Fruit fly (Drosophila melanogaster) whole organism, embryonic: ENCODE results near the gene CG7275.

ENCODE experiments used
- Aef1 ChIP-seq: fragments of 200-800 bp; sonication (Bioruptor generic); IDR thresholded peaks from 3 replicates; pipeline ENCODE4 v1.3.6; 2022; ENCODE audit warnings: missing biosample characterization, missing genetic modification characterization
- CG10147 ChIP-seq: fragments of 200-800 bp; sonication (Bioruptor generic); optimal IDR thresholded peaks from 2 replicates; lab custom pipeline; 2019; ENCODE audit warnings: missing biosample characterization, mild to moderate bottlenecking, missing genetic modification characterization, moderate library complexity
- CG11504 ChIP-seq: fragments of 200-800 bp; sonication (Bioruptor generic); optimal IDR thresholded peaks from 3 replicates; lab custom pipeline; 2019; ENCODE audit warnings: missing biosample characterization, mild to moderate bottlenecking, missing genetic modification characterization, moderate library complexity
- CG15601 ChIP-seq: fragments of 200-800 bp; sonication (Bioruptor generic); optimal IDR thresholded peaks from 3 replicates; lab custom pipeline; 2019; ENCODE audit warnings: missing biosample characterization, mild to moderate bottlenecking, missing genetic modification characterization, moderate library complexity
- CG17385 ChIP-seq: fragments of 200-800 bp; sonication (Bioruptor generic); optimal IDR thresholded peaks from 3 replicates; lab custom pipeline; 2018; ENCODE audit warnings: missing biosample characterization, mild to moderate bottlenecking, missing genetic modification characterization
- CG30020 ChIP-seq: fragments of 200-800 bp; optimal IDR thresholded peaks from 2 replicates; lab custom pipeline; 2019; ENCODE audit warnings: missing biosample characterization, mild to moderate bottlenecking, missing genetic modification characterization, moderate library complexity
- CG9727 ChIP-seq: fragments of 200-800 bp; sonication (Bioruptor generic); optimal IDR thresholded peaks from 3 replicates; lab custom pipeline; 2017; ENCODE audit warnings: missing biosample characterization, mild to moderate bottlenecking, missing genetic modification characterization
- D ChIP-seq, 2 experiments: fragments of 200-800 bp in 1 of 2; fragments of >200 bp in 1 of 2; sonication (Bioruptor generic) in 1 of 2; optimal IDR thresholded peaks; 2 replicates in 1 of 2; 3 replicates in 1 of 2; lab custom pipeline; 2017; ENCODE audit warnings: mild to moderate bottlenecking in 1 of 2, missing biosample characterization in 1 of 2, missing genetic modification characterization in 1 of 2, missing genetic modification reagents in 1 of 2
- Dbx ChIP-seq: fragments of 200-800 bp; sonication (Bioruptor generic); IDR thresholded peaks from 3 replicates; pipeline ENCODE4 v1.3.6; 2022; ENCODE audit warnings: missing biosample characterization, missing genetic modification characterization
- Ets65A ChIP-seq: fragments of 200-800 bp; sonication (Bioruptor generic); peaks from one replicate; lab custom pipeline; 2016; ENCODE audit warnings: missing biosample characterization, missing genetic modification characterization
- Fer3 ChIP-seq: fragments of 200-800 bp; sonication (Bioruptor generic); optimal IDR thresholded peaks from 2 replicates; lab custom pipeline; 2018; ENCODE audit warnings: missing biosample characterization, mild to moderate bottlenecking, missing genetic modification characterization, moderate library complexity
- Gug ChIP-seq: fragments of 200-800 bp; sonication (Bioruptor generic); IDR thresholded peaks from 4 replicates; pipeline ENCODE4 v1.3.6; 2022; ENCODE audit warnings: missing biosample characterization, missing genetic modification characterization
- Kr ChIP-seq: fragments of 200-800 bp; sonication (Bioruptor generic); optimal IDR thresholded peaks from 2 replicates; lab custom pipeline; 2017; ENCODE audit warnings: missing biosample characterization, mild to moderate bottlenecking, missing genetic modification characterization
- Meics ChIP-seq: fragments of 200-800 bp; sonication (Bioruptor generic); optimal IDR thresholded peaks from 2 replicates; lab custom pipeline; 2017; ENCODE audit warnings: missing biosample characterization, mild to moderate bottlenecking, missing genetic modification characterization
- Mes4 ChIP-seq: fragments of 200-800 bp; sonication (Bioruptor generic); optimal IDR thresholded peaks from 2 replicates; lab custom pipeline; 2016; ENCODE audit warnings: missing biosample characterization, missing genetic modification characterization
- Nf-YC ChIP-seq: fragments of 200-800 bp; optimal IDR thresholded peaks from 3 replicates; lab custom pipeline; 2019; ENCODE audit warnings: missing biosample characterization, mild to moderate bottlenecking, missing genetic modification characterization, moderate library complexity
- Opbp ChIP-seq: fragments of 200-800 bp; sonication (Bioruptor generic); IDR thresholded peaks from 3 replicates; pipeline ENCODE4 v1.3.6; 2022; ENCODE audit warnings: missing biosample characterization, missing genetic modification characterization; ENCODE audit not compliant: partially characterized antibody
- Pdp1 ChIP-seq, 2 experiments: fragments of 200-800 bp; sonication (Bioruptor generic); optimal IDR thresholded peaks; 3 replicates each; lab custom pipeline; 2016; ENCODE audit warnings: missing biosample characterization in 2 of 2, missing genetic modification characterization in 2 of 2, mild to moderate bottlenecking in 1 of 2, moderate library complexity in 1 of 2
- Sox102F ChIP-seq: fragments of 200-800 bp; sonication (Bioruptor generic); optimal IDR thresholded peaks from 2 replicates; lab custom pipeline; 2018; ENCODE audit warnings: missing biosample characterization, mild to moderate bottlenecking, missing genetic modification characterization, moderate library complexity
- Xrp1 ChIP-seq: fragments of 200-800 bp; sonication (Bioruptor generic); IDR thresholded peaks from 2 replicates; pipeline ENCODE4 v1.3.6; 2022; ENCODE audit warnings: missing biosample characterization, missing genetic modification characterization
- abd-A ChIP-seq: fragments of 200-800 bp; sonication (Bioruptor generic); optimal IDR thresholded peaks from 3 replicates; lab custom pipeline; 2019; ENCODE audit warnings: missing biosample characterization, mild to moderate bottlenecking, missing genetic modification characterization, moderate library complexity
- ap ChIP-seq: fragments of 200-800 bp; sonication (Bioruptor generic); IDR thresholded peaks from 2 replicates; pipeline ENCODE4 v1.3.6; 2022; ENCODE audit warnings: missing biosample characterization, missing genetic modification characterization
- bab2 ChIP-seq: fragments of 200-800 bp; sonication (Bioruptor generic); optimal IDR thresholded peaks from 2 replicates; lab custom pipeline; 2016; ENCODE audit warnings: missing biosample characterization, missing genetic modification characterization
- bsh ChIP-seq, 2 experiments: fragments of 200-800 bp; sonication (Bioruptor generic); optimal IDR thresholded peaks; 2 replicates each; lab custom pipeline; 2017 to 2018; ENCODE audit warnings: mild to moderate bottlenecking in 2 of 2, missing biosample characterization in 2 of 2, missing genetic modification characterization in 2 of 2, moderate library complexity in 1 of 2
- chif ChIP-seq, 2 experiments: fragments of 200-800 bp; sonication (Bioruptor generic); optimal IDR thresholded peaks; 3 replicates each; lab custom pipeline; 2016; ENCODE audit warnings: missing biosample characterization in 2 of 2, missing genetic modification characterization in 2 of 2
- chinmo ChIP-seq: fragments of 200-800 bp; sonication (Bioruptor generic); IDR thresholded peaks from 4 replicates; pipeline ENCODE4 v1.3.6; 2022; ENCODE audit warnings: missing biosample characterization, missing genetic modification characterization; ENCODE audit not compliant: partially characterized antibody
- ci ChIP-seq: fragments of 200-800 bp; sonication (Bioruptor generic); IDR thresholded peaks from 3 replicates; pipeline ENCODE4 v1.3.6; 2022; ENCODE audit warnings: missing biosample characterization, missing genetic modification characterization
- cwo ChIP-seq: fragments of 200-800 bp; sonication (Bioruptor generic); optimal IDR thresholded peaks from 3 replicates; lab custom pipeline; 2017; ENCODE audit warnings: missing biosample characterization, missing genetic modification characterization, mild to moderate bottlenecking, moderate library complexity, missing genetic modification reagents
- kni ChIP-seq: fragments of 200-800 bp; sonication (Bioruptor generic); optimal IDR thresholded peaks from 3 replicates; lab custom pipeline; 2017; ENCODE audit warnings: mild to moderate bottlenecking, missing biosample characterization, missing genetic modification reagents, missing genetic modification characterization
- lmd ChIP-seq: fragments of 200-800 bp; sonication (Bioruptor generic); IDR thresholded peaks from 2 replicates; pipeline ENCODE4 v1.3.6; 2022; ENCODE audit warnings: missing biosample characterization, missing genetic modification characterization
- lov ChIP-seq, 2 experiments: fragments of 200-800 bp in 1 of 2; fragments of >200 bp in 1 of 2; sonication (Bioruptor generic) in 1 of 2; IDR thresholded peaks in 1 of 2; optimal IDR thresholded peaks in 1 of 2; 2 replicates in 1 of 2; 3 replicates in 1 of 2; pipeline versions ENCODE4 v1.3.6 to Lab custom; 2017 to 2022; ENCODE audit warnings: missing biosample characterization in 1 of 2, missing genetic modification characterization in 1 of 2
- pan ChIP-seq, 4 experiments: fragments of >200 bp in 3 of 4; fragments of 200-800 bp in 1 of 4; sonication (Bioruptor generic) in 1 of 4; optimal IDR thresholded peaks in 3 of 4; IDR thresholded peaks in 1 of 4; 2 replicates each; pipeline versions ENCODE4 v1.3.6 to Lab custom; 2017 to 2022; ENCODE audit warnings: missing biosample characterization in 2 of 4, missing genetic modification characterization in 2 of 4, mixed read lengths in 1 of 4
- pho ChIP-seq: fragments of 200-800 bp; sonication (Bioruptor generic); optimal IDR thresholded peaks from 2 replicates; lab custom pipeline; 2016; ENCODE audit warnings: missing biosample characterization, missing genetic modification characterization
- phol ChIP-seq: fragments of 200-800 bp; sonication (Bioruptor generic); optimal IDR thresholded peaks from 3 replicates; lab custom pipeline; 2018; ENCODE audit warnings: missing biosample characterization, mild to moderate bottlenecking, missing genetic modification characterization, moderate library complexity
- prd ChIP-seq, 3 experiments: fragments of >200 bp in 2 of 3; fragments of 200-800 bp in 1 of 3; sonication (Bioruptor generic) in 1 of 3; optimal IDR thresholded peaks in 2 of 3; IDR thresholded peaks in 1 of 3; 2 replicates in 2 of 3; 3 replicates in 1 of 3; pipeline versions ENCODE4 v1.3.6 to Lab custom; 2017 to 2022; ENCODE audit warnings: missing biosample characterization in 1 of 3, missing genetic modification characterization in 1 of 3
- pros ChIP-seq: fragments of 200-800 bp; sonication (Bioruptor generic); optimal IDR thresholded peaks from 3 replicates; lab custom pipeline; 2019; ENCODE audit warnings: missing biosample characterization, mild to moderate bottlenecking, missing genetic modification characterization, moderate library complexity
- ranshi ChIP-seq: fragments of 200-800 bp; sonication (Bioruptor generic); IDR thresholded peaks from 2 replicates; pipeline ENCODE4 v1.3.6; 2022; ENCODE audit warnings: missing biosample characterization, missing genetic modification characterization
- row ChIP-seq: fragments of 200-800 bp; sonication (Bioruptor generic); IDR thresholded peaks from 3 replicates; pipeline ENCODE4 v1.3.6; 2022; ENCODE audit warnings: missing biosample characterization, missing genetic modification characterization
- sd ChIP-seq: fragments of 200-800 bp; sonication (Bioruptor generic); optimal IDR thresholded peaks from 3 replicates; lab custom pipeline; 2018; ENCODE audit warnings: missing biosample characterization, mild to moderate bottlenecking, missing genetic modification characterization, moderate library complexity
- sens ChIP-seq: fragments of 200-800 bp; sonication (Bioruptor generic); peaks from one replicate; lab custom pipeline; 2016; ENCODE audit warnings: missing biosample characterization, missing genetic modification characterization
- sqz ChIP-seq: fragments of 200-800 bp; sonication (Bioruptor generic); optimal IDR thresholded peaks from 3 replicates; lab custom pipeline; 2018; ENCODE audit warnings: missing biosample characterization, mild to moderate bottlenecking, missing genetic modification characterization
- vnd ChIP-seq: fragments of 200-800 bp; sonication (Bioruptor generic); IDR thresholded peaks from 3 replicates; pipeline ENCODE4 v1.3.6; 2022; ENCODE audit warnings: missing biosample characterization, missing genetic modification characterization; ENCODE audit not compliant: partially characterized antibody
- vvl ChIP-seq: fragments of 200-800 bp; sonication (Bioruptor generic); IDR thresholded peaks from 2 replicates; pipeline ENCODE4 v1.3.6; 2022; ENCODE audit warnings: missing biosample characterization, missing genetic modification characterization

Gene CG7275

DNA sequence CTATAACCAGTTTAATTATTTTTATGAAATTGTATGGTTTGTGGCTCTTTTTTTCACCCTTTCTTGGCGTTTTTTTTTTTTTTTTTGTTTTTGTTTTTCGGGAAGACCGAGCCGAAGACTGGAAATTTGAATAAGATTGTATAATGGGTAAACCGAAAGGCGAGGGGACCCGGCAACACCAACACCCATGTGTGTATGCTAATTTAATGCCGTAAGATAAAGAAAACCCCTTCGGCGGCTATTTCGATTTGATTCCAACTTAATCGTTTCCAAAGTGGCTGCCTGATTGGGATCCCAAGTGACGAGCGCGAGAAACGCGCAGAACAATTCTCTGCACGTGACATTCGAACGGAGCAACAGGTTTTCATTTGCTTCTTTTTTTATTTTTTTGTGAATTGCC, 44.7 kb downstream of the CG7275 start:
- no peak for TF ChIP-seq Nf-YC
- TF ChIP-seq sens (GFP tag; lab: Kevin White, UChicago), result peak; percentile 16
- no peak for TF ChIP-seq CG9727 (GFP tag; lab: Kevin White, UChicago)
- TF ChIP-seq abd-A (tag; lab: Kevin White, UChicago), result peak; percentile 55
- TF ChIP-seq Kr, result no peak
- peak; percentile 62 for TF ChIP-seq cwo (GFP tag; lab: Kevin White, UChicago)
- peak in 1 of 2 experiments; percentile 76 for TF ChIP-seq Pdp1 (GFP tag; optimal IDR thresholded peaks at IDR 0.05; lab: Kevin White, UChicago)
- TF ChIP-seq kni (GFP tag; lab: Kevin White, UChicago), result peak; percentile 10
- no peak for TF ChIP-seq Mes4
- TF ChIP-seq sqz (GFP tag; lab: Kevin White, UChicago), result peak; percentile 62
- 0 out of 4 replicates have a peak, but pooled peaks have one; percentile 5 for TF ChIP-seq chinmo
- peak; percentile 91 for TF ChIP-seq vvl (GFP tag; lab: Robert Waterston, UW)
- TF ChIP-seq pros (GFP tag; lab: Kevin White, UChicago), result peak; percentile 93
- TF ChIP-seq, all 482 proteins: peak for 9

DNA sequence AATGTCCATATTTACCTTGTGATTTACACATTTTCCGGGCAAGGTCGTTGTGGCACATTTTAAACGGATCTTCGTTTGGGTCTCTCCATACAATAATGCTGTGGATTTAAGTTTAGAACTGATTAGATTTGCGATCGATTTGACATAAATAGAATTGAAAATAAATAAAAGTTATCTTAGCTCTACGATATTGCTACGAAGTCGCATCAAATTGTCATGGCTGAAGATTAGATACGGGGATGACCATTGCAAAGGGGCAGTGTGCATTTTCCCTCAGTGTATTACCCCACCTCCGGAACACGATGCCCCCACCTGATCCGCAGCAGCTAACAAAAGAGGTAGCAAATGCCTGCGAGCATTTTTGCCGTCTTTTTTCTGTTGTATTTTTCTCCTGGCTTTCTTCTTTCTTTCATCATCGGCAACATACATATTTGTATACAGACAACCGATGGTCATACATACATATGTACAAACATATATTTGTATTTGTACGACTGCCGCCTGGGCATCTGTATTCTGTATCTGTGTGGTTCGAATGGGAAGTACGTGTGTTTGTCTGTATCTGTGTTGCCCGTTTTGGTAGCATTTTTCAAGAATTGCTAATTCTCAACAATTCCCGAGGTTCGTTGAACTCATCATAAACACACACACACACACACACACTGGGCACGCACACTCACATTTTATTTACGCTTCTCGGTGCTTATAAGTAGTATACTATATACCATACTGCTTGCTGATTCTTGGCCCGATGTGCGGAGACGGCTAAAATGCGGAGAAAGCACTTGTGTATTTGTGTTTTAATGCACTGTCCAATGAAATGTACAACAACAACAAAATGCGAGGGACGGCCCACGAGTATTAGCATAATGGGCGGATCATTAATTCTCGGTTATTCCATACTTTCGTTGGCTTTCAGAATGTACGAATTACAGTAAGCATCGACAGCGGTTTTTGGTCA, 46.0 kb downstream of the CG7275 start:
- TF ChIP-seq Sox102F (GFP tag; lab: Kevin White, UChicago) (peak; percentile 17), Aef1 (GFP tag; lab: Robert Waterston, UW) (no peak), D (optimal IDR thresholded peaks at IDR 0.05; lab: Kevin White, UChicago) (no peak), D (GFP tag; optimal IDR thresholded peaks at IDR 0.05; lab: Kevin White, UChicago) (peak; percentile 33), CG15601 (tag; lab: Kevin White, UChicago) (peak; percentile 6), Xrp1 (GFP tag; lab: Robert Waterston, UW) (peak; percentile 35), bsh (GFP tag; optimal IDR thresholded peaks at IDR 0.05; lab: Kevin White, UChicago) (peak in 1 of 2 experiments; percentile 20), CG30020 (tag; lab: Kevin White, UChicago) (no peak), Meics (GFP tag; lab: Kevin White, UChicago) (no peak), CG10147 (no peak), Opbp (GFP tag; lab: Robert Waterston, UW) (0 out of 3 replicates have a peak, but pooled peaks have one; percentile 12), lmd (GFP tag; lab: Robert Waterston, UW) (0 out of 2 replicates have a peak, but pooled peaks have one; percentile 17), ci (peak; percentile 46; the same call in 1 of the 3 replicates), pan (optimal IDR thresholded peaks at IDR 0.05; lab: Kevin White, UChicago) (no peak), pan (GFP tag; optimal IDR thresholded peaks at IDR 0.05 in 1 of 2, IDR thresholded peaks at IDR 0.05 in 1 of 2) (peak in 1 of 2 experiments; percentile 19), ap (no peak), prd (optimal IDR thresholded peaks at IDR 0.05; lab: Kevin White, UChicago) (no peak), prd (GFP tag; IDR thresholded peaks at IDR 0.05; lab: Robert Waterston, UW) (peak; percentile 28; the same call in 1 of the 3 replicates), CG11504 (tag; lab: Kevin White, UChicago) (peak; percentile 21), lov (optimal IDR thresholded peaks at IDR 0.05; lab: Kevin White, UChicago) (no peak), lov (GFP tag; IDR thresholded peaks at IDR 0.05; lab: Robert Waterston, UW) (0 out of 3 replicates have a peak, but pooled peaks have one; percentile 32), vnd (no peak), sens (GFP tag; lab: Kevin White, UChicago) (peak; percentile 66), CG17385 (GFP tag; lab: Kevin White, UChicago) (no peak), pros (GFP tag; lab: Kevin White, UChicago) (peak; percentile 12), pho (no peak), Dbx (GFP tag; lab: Robert Waterston, UW) (no peak), Gug (GFP tag; lab: Robert Waterston, UW) (peak; percentile 16; the same call in 1 of the 4 replicates), Fer3 (no peak), phol (peak; percentile 23), row (GFP tag; lab: Robert Waterston, UW) (0 out of 3 replicates have a peak, but pooled peaks have one; percentile 10), bab2 (GFP tag; lab: Kevin White, UChicago) (no peak), sd (tag; lab: Kevin White, UChicago) (peak; percentile 53), chif (GFP tag; optimal IDR thresholded peaks at IDR 0.05; lab: Kevin White, UChicago) (no peak), ranshi (0 out of 2 replicates have a peak, but pooled peaks have one; percentile 6), Ets65A (GFP tag; lab: Kevin White, UChicago) (peak; percentile 60)
